Fruit fly (Drosophila melanogaster) whole organism, prepupa: ENCODE data around the gene Gr39a.

Experiments used
- Blimp-1 ChIP-seq: fragments of 200-800 bp; sonication (Bioruptor generic); optimal IDR thresholded peaks from 3 replicates; lab custom pipeline; 2017; ENCODE audit warnings: missing biosample characterization, missing genetic modification characterization, mild to moderate bottlenecking, moderate library complexity, missing genetic modification reagents
- CG10631 ChIP-seq: fragments of 200-800 bp; sonication (Bioruptor generic); optimal IDR thresholded peaks from 2 replicates; lab custom pipeline; 2016; ENCODE audit warnings: missing biosample characterization, missing genetic modification characterization
- CG11762 ChIP-seq: fragments of 200-800 bp; sonication (Bioruptor generic); optimal IDR thresholded peaks from 3 replicates; lab custom pipeline; 2016; ENCODE audit warnings: missing biosample characterization, missing genetic modification characterization; ENCODE audit not compliant: insufficient read depth
- CG15336 ChIP-seq: fragments of 200-800 bp; sonication (Bioruptor generic); IDR thresholded peaks from 2 replicates; pipeline ENCODE4 v1.3.6; 2022; ENCODE audit warnings: missing biosample characterization, missing genetic modification characterization
- CG1621 ChIP-seq: fragments of 200-800 bp; sonication (Bioruptor generic); optimal IDR thresholded peaks from 3 replicates; lab custom pipeline; 2018; ENCODE audit warnings: missing biosample characterization, mild to moderate bottlenecking, missing genetic modification characterization
- CG16779 ChIP-seq: fragments of 200-800 bp; sonication (Bioruptor generic); optimal IDR thresholded peaks from 3 replicates; lab custom pipeline; 2017; ENCODE audit warnings: missing biosample characterization, mild to moderate bottlenecking, missing genetic modification characterization
- CG3032 ChIP-seq: fragments of 200-800 bp; optimal IDR thresholded peaks from 2 replicates; lab custom pipeline; 2019; ENCODE audit warnings: missing biosample characterization, mild to moderate bottlenecking, missing genetic modification characterization, moderate library complexity
- CG32006 ChIP-seq: fragments of 200-800 bp; sonication (Bioruptor generic); optimal IDR thresholded peaks from 3 replicates; lab custom pipeline; 2017; ENCODE audit warnings: missing biosample characterization, mild to moderate bottlenecking, missing genetic modification characterization
- CG34406 ChIP-seq: fragments of 200-800 bp; sonication (Bioruptor generic); optimal IDR thresholded peaks from 3 replicates; lab custom pipeline; 2016; ENCODE audit warnings: missing biosample characterization, missing genetic modification characterization
- CG3919 ChIP-seq: fragments of 200-800 bp; sonication (Bioruptor generic); optimal IDR thresholded peaks from 3 replicates; lab custom pipeline; 2016; ENCODE audit warnings: missing biosample characterization, missing genetic modification characterization
- CG4318 ChIP-seq: fragments of 200-800 bp; sonication (Bioruptor generic); optimal IDR thresholded peaks from 3 replicates; lab custom pipeline; 2017; ENCODE audit warnings: missing biosample characterization, mild to moderate bottlenecking, missing genetic modification characterization
- CG6163 ChIP-seq: fragments of 200-800 bp; sonication (Bioruptor generic); IDR thresholded peaks from 3 replicates; pipeline ENCODE4 v1.3.6; 2022; ENCODE audit warnings: missing biosample characterization, missing genetic modification characterization
- CG6276 ChIP-seq: fragments of 200-800 bp; sonication (Bioruptor generic); optimal IDR thresholded peaks from 2 replicates; lab custom pipeline; 2017; ENCODE audit warnings: missing biosample characterization, mild to moderate bottlenecking, missing genetic modification characterization
- CG6792 ChIP-seq: fragments of 200-800 bp; sonication (Bioruptor generic); optimal IDR thresholded peaks from 3 replicates; lab custom pipeline; 2016; ENCODE audit warnings: missing biosample characterization, missing genetic modification characterization
- CG6854 ChIP-seq: fragments of 200-800 bp; sonication (Bioruptor generic); optimal IDR thresholded peaks from 2 replicates; lab custom pipeline; 2017; ENCODE audit warnings: missing biosample characterization, mild to moderate bottlenecking, missing genetic modification characterization
- CG8119 ChIP-seq: fragments of 200-800 bp; sonication (Bioruptor generic); IDR thresholded peaks from 3 replicates; pipeline ENCODE4 v1.3.6; 2022; ENCODE audit warnings: missing biosample characterization, missing genetic modification characterization
- CG8319 ChIP-seq: fragments of 200-800 bp; sonication (Bioruptor generic); optimal IDR thresholded peaks from 3 replicates; lab custom pipeline; 2016; ENCODE audit warnings: missing biosample characterization, missing genetic modification characterization
- CG9139 ChIP-seq: fragments of 200-800 bp; sonication (Bioruptor generic); optimal IDR thresholded peaks from 3 replicates; lab custom pipeline; 2017; ENCODE audit warnings: missing biosample characterization, mild to moderate bottlenecking, missing genetic modification characterization
- Eip75B ChIP-seq: fragments of 200-800 bp; sonication (Bioruptor generic); optimal IDR thresholded peaks from 3 replicates; lab custom pipeline; 2016; ENCODE audit warnings: missing biosample characterization, missing genetic modification characterization
- Eip78C ChIP-seq: fragments of 200-800 bp; sonication (Bioruptor generic); peaks from one replicate; lab custom pipeline; 2016; ENCODE audit warnings: missing biosample characterization, missing genetic modification characterization
- Eip93F ChIP-seq: fragments of 200-800 bp; sonication (Bioruptor generic); optimal IDR thresholded peaks from 2 replicates; lab custom pipeline; 2016; ENCODE audit warnings: missing biosample characterization, mild to moderate bottlenecking, missing genetic modification characterization
- Ets21C ChIP-seq: fragments of 200-800 bp; sonication (Bioruptor generic); optimal IDR thresholded peaks from 3 replicates; lab custom pipeline; 2016; ENCODE audit warnings: missing biosample characterization, missing genetic modification characterization
- Ets96B ChIP-seq: fragments of 200-800 bp; optimal IDR thresholded peaks from 2 replicates; lab custom pipeline; 2019; ENCODE audit warnings: missing biosample characterization, mild to moderate bottlenecking, missing genetic modification characterization, moderate library complexity
- Hr4 ChIP-seq: fragments of 200-800 bp; sonication (Bioruptor generic); optimal IDR thresholded peaks from 3 replicates; lab custom pipeline; 2016; ENCODE audit warnings: missing biosample characterization, missing genetic modification characterization
- Lpt ChIP-seq: fragments of 200-800 bp; sonication (Bioruptor generic); optimal IDR thresholded peaks from 3 replicates; lab custom pipeline; 2016; ENCODE audit warnings: missing biosample characterization, missing genetic modification characterization
- OdsH ChIP-seq: fragments of 200-800 bp; sonication (Bioruptor generic); optimal IDR thresholded peaks from 3 replicates; lab custom pipeline; 2016; ENCODE audit warnings: missing biosample characterization, missing genetic modification characterization
- Smox ChIP-seq: fragments of 200-800 bp; sonication (Bioruptor generic); optimal IDR thresholded peaks from 3 replicates; lab custom pipeline; 2016; ENCODE audit warnings: missing biosample characterization, missing genetic modification characterization
- Sox14 ChIP-seq: fragments of 200-800 bp; sonication (Bioruptor generic); optimal IDR thresholded peaks from 3 replicates; lab custom pipeline; 2016; ENCODE audit warnings: missing biosample characterization, missing genetic modification characterization
- achi ChIP-seq: fragments of 200-800 bp; sonication (Bioruptor generic); optimal IDR thresholded peaks from 3 replicates; lab custom pipeline; 2016; ENCODE audit warnings: missing biosample characterization, missing genetic modification characterization
- dac ChIP-seq: fragments of 200-800 bp; sonication (Bioruptor generic); optimal IDR thresholded peaks from 2 replicates; lab custom pipeline; 2017; ENCODE audit warnings: missing biosample characterization, mild to moderate bottlenecking, missing genetic modification characterization
- dsx ChIP-seq: fragments of 200-800 bp; optimal IDR thresholded peaks from 3 replicates; lab custom pipeline; 2019; ENCODE audit warnings: missing biosample characterization, mild to moderate bottlenecking, missing genetic modification characterization, moderate library complexity; ENCODE audit not compliant: poor library complexity, severe bottlenecking
- eg ChIP-seq: fragments of 200-800 bp; sonication (Bioruptor generic); IDR thresholded peaks from 3 replicates; pipeline ENCODE4 v1.3.6; 2022; ENCODE audit warnings: missing biosample characterization, missing genetic modification characterization
- esn ChIP-seq: fragments of 200-800 bp; sonication (Bioruptor generic); optimal IDR thresholded peaks from 2 replicates; lab custom pipeline; 2016; ENCODE audit warnings: missing biosample characterization, mild to moderate bottlenecking, missing genetic modification characterization, moderate library complexity
- pdm3 ChIP-seq: fragments of 200-800 bp; sonication (Bioruptor generic); optimal IDR thresholded peaks from 3 replicates; lab custom pipeline; 2016; ENCODE audit warnings: missing biosample characterization, missing genetic modification characterization
- salr ChIP-seq, 2 experiments: fragments of 200-800 bp; sonication (Bioruptor generic); optimal IDR thresholded peaks; 3 replicates each; lab custom pipeline; 2016 to 2018; ENCODE audit warnings: missing biosample characterization in 2 of 2, missing genetic modification characterization in 2 of 2, mild to moderate bottlenecking in 1 of 2
- ss ChIP-seq, 2 experiments: fragments of 200-800 bp; sonication (Bioruptor generic); optimal IDR thresholded peaks; 2 replicates in 1 of 2; 3 replicates in 1 of 2; lab custom pipeline; 2017 to 2018; ENCODE audit warnings: mild to moderate bottlenecking in 2 of 2, missing biosample characterization in 2 of 2, missing genetic modification characterization in 2 of 2, moderate library complexity in 1 of 2
- topi ChIP-seq: fragments of 200-800 bp; sonication (Bioruptor generic); optimal IDR thresholded peaks from 3 replicates; lab custom pipeline; 2016; ENCODE audit warnings: missing biosample characterization, missing genetic modification characterization

The Gr39a gene

DNA sequence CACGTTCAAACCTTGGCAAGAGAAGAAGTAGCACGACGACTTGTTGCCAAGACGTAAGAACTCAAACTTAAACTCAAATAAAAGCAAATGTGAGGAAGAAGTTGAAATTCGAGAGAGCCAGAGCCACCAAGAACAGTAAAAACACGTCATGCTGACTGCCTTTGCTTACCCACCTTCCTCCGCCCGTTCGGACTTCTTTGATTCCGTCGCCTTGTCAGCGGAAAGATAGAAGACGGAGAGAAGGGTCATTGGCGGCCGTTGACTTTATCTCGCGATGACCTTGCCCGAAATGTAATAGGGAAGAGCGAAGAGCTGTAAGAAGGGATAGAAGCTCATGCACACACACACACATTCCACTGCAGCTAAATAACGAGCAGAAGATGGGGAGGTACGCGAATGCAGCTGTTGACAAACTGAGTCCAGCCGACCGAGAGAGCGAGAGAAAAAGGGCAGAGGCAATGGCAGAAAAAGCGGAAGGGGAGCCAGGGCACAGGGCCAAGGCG, 46.5 kb upstream of the Gr39a start (continued):
- TF ChIP-seq esn (GFP tag; lab: Kevin White, UChicago) (no peak), CG1621 (peak; percentile 60), Eip75B (peak; percentile 64), CG9139 (GFP tag; lab: Kevin White, UChicago) (no peak), CG6854 (GFP tag; lab: Kevin White, UChicago) (peak; percentile 62), pdm3 (GFP tag; lab: Kevin White, UChicago) (no peak), CG6792 (GFP tag; lab: Kevin White, UChicago) (no peak), Sox14 (peak; percentile 37), CG8119 (GFP tag; lab: Robert Waterston, UW) (no peak), Eip93F (GFP tag; lab: Kevin White, UChicago) (no peak), CG16779 (tag; lab: Kevin White, UChicago) (no peak), CG34406 (GFP tag; lab: Kevin White, UChicago) (no peak), dsx (no peak), CG32006 (GFP tag; lab: Kevin White, UChicago) (no peak), CG10631 (GFP tag; lab: Kevin White, UChicago) (no peak), Blimp-1 (GFP tag; lab: Kevin White, UChicago) (no peak), CG8319 (GFP tag; lab: Kevin White, UChicago) (no peak)

dm6 chr2L:21245093-21245736, 45.3 kb upstream of the Gr39a start:
- peak; percentile 43 for TF ChIP-seq Eip78C
- 0 out of 2 replicates have a peak, but pooled peaks have one; percentile 17 for TF ChIP-seq CG15336
- no peak for TF ChIP-seq CG16779 (tag; lab: Kevin White, UChicago)
- TF ChIP-seq CG6854 (GFP tag; lab: Kevin White, UChicago): no peak
- TF ChIP-seq topi (GFP tag; lab: Kevin White, UChicago): no peak
- TF ChIP-seq CG11762 (GFP tag; lab: Kevin White, UChicago): no peak
- TF ChIP-seq Eip75B: peak; percentile 21
- TF ChIP-seq CG1621: peak; percentile 37
- peak in 1 of 2 experiments; percentile 85 for TF ChIP-seq ss (GFP tag; optimal IDR thresholded peaks at IDR 0.05; lab: Kevin White, UChicago)
- peak; percentile 42; the same call in 2 of the 3 replicates for TF ChIP-seq CG6163 (GFP tag; lab: Robert Waterston, UW)
- TF ChIP-seq CG8119 (GFP tag; lab: Robert Waterston, UW): 0 out of 3 replicates have a peak, but pooled peaks have one; percentile 16
- TF ChIP-seq CG3919 (GFP tag; lab: Kevin White, UChicago): peak; percentile 31
- no peak for TF ChIP-seq CG9139 (GFP tag; lab: Kevin White, UChicago)
- TF ChIP-seq CG3032 (tag; lab: Kevin White, UChicago): no peak

DNA sequence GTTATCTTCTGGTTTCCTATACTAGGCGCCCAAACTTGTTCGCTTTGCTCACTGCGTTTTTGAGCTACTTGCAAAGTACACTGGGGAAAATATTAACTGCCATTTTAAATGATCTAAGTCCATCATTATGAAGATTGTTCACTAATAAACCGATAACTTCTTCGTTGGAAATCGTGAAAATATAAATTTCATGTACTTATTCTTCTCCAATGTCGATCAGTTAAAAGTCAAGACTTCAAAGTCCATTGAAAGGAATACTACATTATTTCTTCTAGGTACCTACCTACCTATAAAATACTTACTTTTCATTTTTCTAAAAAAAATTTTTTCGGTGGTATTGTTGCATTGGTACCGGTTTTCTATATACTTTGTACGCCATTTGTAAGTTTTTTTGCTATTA, 43.8 kb upstream of the Gr39a start:
- TF ChIP-seq dac (GFP tag; lab: Kevin White, UChicago) (peak; percentile 23), CG32006 (GFP tag; lab: Kevin White, UChicago) (peak; percentile 83), OdsH (GFP tag; lab: Kevin White, UChicago) (peak; percentile 44), Ets96B (tag; lab: Kevin White, UChicago) (no peak), CG8119 (GFP tag; lab: Robert Waterston, UW) (peak; percentile 72), Smox (GFP tag; lab: Kevin White, UChicago) (no peak), CG6163 (GFP tag; lab: Robert Waterston, UW) (peak; percentile 57; the same call in 1 of the 3 replicates), Eip78C (peak; percentile 71), CG15336 (peak; percentile 81), achi (GFP tag; lab: Kevin White, UChicago) (peak; percentile 40), CG34406 (GFP tag; lab: Kevin White, UChicago) (no peak), Hr4 (GFP tag; lab: Kevin White, UChicago) (peak; percentile 74), salr (GFP tag; optimal IDR thresholded peaks at IDR 0.05; lab: Kevin White, UChicago) (peak in 1 of 2 experiments; percentile 51), CG6276 (GFP tag; lab: Kevin White, UChicago) (peak; percentile 69), pdm3 (GFP tag; lab: Kevin White, UChicago) (peak; percentile 44), CG16779 (tag; lab: Kevin White, UChicago) (peak; percentile 10), Sox14 (peak; percentile 11), CG4318 (GFP tag; lab: Kevin White, UChicago) (peak; percentile 37), eg (GFP tag; lab: Robert Waterston, UW) (peak; percentile 77), Ets21C (no peak), Eip93F (GFP tag; lab: Kevin White, UChicago) (no peak), CG10631 (GFP tag; lab: Kevin White, UChicago) (peak; percentile 28), Lpt (GFP tag; lab: Kevin White, UChicago) (peak; percentile 56), CG3919 (GFP tag; lab: Kevin White, UChicago) (peak; percentile 28)
